Worm (Caenorhabditis elegans): ENCODE measurements around the gene srh-100.

srh-100 gene

DNA sequence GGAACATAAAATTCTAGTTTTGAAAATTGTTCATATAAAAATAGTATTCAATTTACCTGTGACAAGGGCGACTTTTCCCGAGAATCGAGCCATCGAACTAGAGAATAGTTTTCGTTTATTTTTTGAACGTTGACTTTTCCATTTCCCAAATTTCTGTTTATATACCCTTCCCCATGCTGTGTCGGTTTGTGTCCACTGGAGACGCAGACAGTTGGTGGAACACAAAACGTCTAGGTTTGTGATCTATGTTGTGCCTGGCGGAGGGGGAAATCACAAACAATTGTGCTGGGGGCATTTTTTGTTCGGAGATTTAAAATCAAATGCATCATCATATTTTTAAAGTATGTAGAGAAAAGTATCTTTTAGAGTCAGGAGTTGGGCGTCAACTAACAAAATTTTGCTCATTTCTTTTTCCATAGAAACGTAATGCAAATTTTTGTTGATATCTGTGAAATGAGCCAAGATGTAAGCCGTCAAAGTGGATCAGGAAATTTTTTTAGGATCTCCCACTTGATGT lies 29.2 kb upstream of the srh-100 start, which contains the start of gene nta-1:
Gene nta-1, minus strand, starts transcription at position 131 of the 517 bp plus-strand sequence.
- no peak for TF ChIP-seq T22C8.4 (GFP tag; IDR thresholded peaks at IDR 0.05)
- no peak for TF ChIP-seq ztf-23 (GFP tag; IDR thresholded peaks at IDR 0.05)
- no peak for TF ChIP-seq med-1 (GFP tag; optimal IDR thresholded peaks at IDR 0.05; ENCODE audit: insufficient read depth)
- TF ChIP-seq ref-1 (GFP tag; conservative IDR thresholded peaks at IDR 0.05), result no peak
- TF ChIP-seq tab-1 (GFP tag; IDR thresholded peaks at IDR 0.05), result no peak
- no peak for TF ChIP-seq klf-2 (GFP tag; conservative IDR thresholded peaks at IDR 0.05)
- no peak for TF ChIP-seq flt-1 (GFP tag; IDR thresholded peaks at IDR 0.05)

- no peak for TF ChIP-seq T22C8.4 (GFP tag; IDR thresholded peaks at IDR 0.05)
- TF ChIP-seq ztf-29 (GFP tag; IDR thresholded peaks at IDR 0.05), result no peak
- TF ChIP-seq cog-1 (tag; optimal IDR thresholded peaks at IDR 0.05), result no peak
- TF ChIP-seq tab-1 (GFP tag; IDR thresholded peaks at IDR 0.05), result no peak
- no peak for TF ChIP-seq ref-1 (GFP tag; conservative IDR thresholded peaks at IDR 0.05)
- no peak for TF ChIP-seq flt-1 (GFP tag; IDR thresholded peaks at IDR 0.05)
- TF ChIP-seq klf-2 (GFP tag; conservative IDR thresholded peaks at IDR 0.05), result no peak
- TF ChIP-seq ztf-23 (GFP tag; IDR thresholded peaks at IDR 0.05), result no peak
- TF ChIP-seq med-1 (GFP tag; optimal IDR thresholded peaks at IDR 0.05; ENCODE audit: insufficient read depth), result no peak
Observed at ce11 chrII:3741584-3741983, 27.1 kb upstream of the srh-100 start, which contains the start of gene F12E12.1. F12E12.1 (plus strand) TSS chrII:3741884.

DNA sequence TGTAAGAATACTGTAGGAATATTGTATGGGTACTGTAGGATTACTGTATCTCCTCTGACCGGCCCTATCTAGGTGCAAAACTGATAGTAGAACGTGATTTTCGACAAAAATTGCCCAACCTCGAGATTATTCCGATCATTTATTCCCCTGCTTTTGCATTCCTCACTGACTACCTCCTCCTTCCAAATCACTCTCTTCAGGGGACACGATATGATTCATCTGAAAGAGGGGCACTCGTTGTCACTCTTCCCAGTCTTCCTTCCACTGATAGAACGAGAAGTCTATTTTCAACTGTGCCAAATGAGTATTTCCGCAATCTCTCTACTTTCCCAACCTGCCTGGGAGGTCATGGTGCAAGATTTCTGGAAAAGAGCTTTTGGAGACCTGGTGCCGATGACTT lies 25.2 kb upstream of the srh-100 start, which contains the start of gene F12E12.2:
Gene F12E12.2, plus strand, starts transcription at position 301 of the 400 bp plus-strand sequence.
- TF ChIP-seq tab-1 (GFP tag; IDR thresholded peaks at IDR 0.05), result no peak
- TF ChIP-seq ztf-23 (GFP tag; IDR thresholded peaks at IDR 0.05), result no peak
- no peak for TF ChIP-seq flt-1 (GFP tag; IDR thresholded peaks at IDR 0.05)

DNA sequence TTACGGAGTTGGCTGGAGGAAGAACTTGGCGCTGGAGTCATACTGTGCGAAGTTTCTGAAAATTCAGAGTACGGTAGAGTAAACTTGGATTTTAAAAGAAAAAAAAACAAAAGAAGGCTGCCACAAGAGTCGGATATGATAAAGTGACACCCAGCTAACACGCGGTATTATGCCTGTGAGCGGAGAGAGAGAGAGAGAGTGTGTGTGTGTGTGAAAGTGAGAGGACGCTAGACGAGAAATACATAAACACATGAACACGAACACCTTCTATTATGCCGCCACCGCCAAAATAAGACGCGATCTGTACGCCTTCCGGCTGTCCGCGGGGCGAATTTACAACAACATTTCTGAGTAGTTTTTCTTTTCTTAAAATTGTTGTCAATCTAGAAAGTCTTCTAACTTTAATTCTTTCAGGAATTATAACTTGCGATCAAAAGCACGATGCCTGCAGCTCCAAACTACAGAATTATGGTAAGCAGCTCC lies 22.4 kb upstream of the srh-100 start, which contains the start of gene F12E12.6:
Gene F12E12.6, minus strand, starts transcription at position 51 of the 483 bp plus-strand sequence.
- TF ChIP-seq ztf-29 (GFP tag; IDR thresholded peaks at IDR 0.05) (no peak), ref-1 (GFP tag; conservative IDR thresholded peaks at IDR 0.05) (no peak), med-1 (GFP tag; optimal IDR thresholded peaks at IDR 0.05; ENCODE audit: insufficient read depth) (no peak), tab-1 (GFP tag; IDR thresholded peaks at IDR 0.05) (no peak), flt-1 (GFP tag; IDR thresholded peaks at IDR 0.05) (no peak), cog-1 (tag; optimal IDR thresholded peaks at IDR 0.05) (no peak), T22C8.4 (GFP tag; IDR thresholded peaks at IDR 0.05) (no peak), ztf-23 (GFP tag; IDR thresholded peaks at IDR 0.05) (no peak), klf-2 (GFP tag; conservative IDR thresholded peaks at IDR 0.05) (no peak)

ce11 chrII:3731723-3732122 lies 17.2 kb upstream of the srh-100 start, which contains the start of the genes sdz-12 and bath-31:
sdz-12 (minus strand) TSS chrII:3731823.
bath-31 (plus strand) TSS chrII:3731973.
- TF ChIP-seq ztf-23 (GFP tag; IDR thresholded peaks at IDR 0.05) (no peak), med-1 (GFP tag; optimal IDR thresholded peaks at IDR 0.05; ENCODE audit: insufficient read depth) (no peak), ztf-29 (GFP tag; IDR thresholded peaks at IDR 0.05) (no peak), flt-1 (GFP tag; IDR thresholded peaks at IDR 0.05) (no peak), ref-1 (GFP tag; conservative IDR thresholded peaks at IDR 0.05) (no peak), cog-1 (tag; optimal IDR thresholded peaks at IDR 0.05) (no peak), tab-1 (GFP tag; IDR thresholded peaks at IDR 0.05) (no peak), klf-2 (GFP tag; conservative IDR thresholded peaks at IDR 0.05) (no peak), T22C8.4 (GFP tag; IDR thresholded peaks at IDR 0.05) (no peak)

ce11 chrII:3727996-3728395 lies 13.5 kb upstream of the srh-100 start, which contains the start of gene C46E10.8:
C46E10.8 (minus strand) TSS chrII:3728096.
- TF ChIP-seq ztf-29 (GFP tag; IDR thresholded peaks at IDR 0.05), result no peak
- no peak for TF ChIP-seq cog-1 (tag; optimal IDR thresholded peaks at IDR 0.05)
- TF ChIP-seq med-1 (GFP tag; optimal IDR thresholded peaks at IDR 0.05; ENCODE audit: insufficient read depth), result no peak
- TF ChIP-seq ref-1 (GFP tag; conservative IDR thresholded peaks at IDR 0.05), result no peak
- TF ChIP-seq tab-1 (GFP tag; IDR thresholded peaks at IDR 0.05), result no peak
- TF ChIP-seq klf-2 (GFP tag; conservative IDR thresholded peaks at IDR 0.05), result no peak
- no peak for TF ChIP-seq T22C8.4 (GFP tag; IDR thresholded peaks at IDR 0.05)
- TF ChIP-seq flt-1 (GFP tag; IDR thresholded peaks at IDR 0.05), result no peak
- no peak for TF ChIP-seq ztf-23 (GFP tag; IDR thresholded peaks at IDR 0.05)

ce11 chrII:3724175-3724715 lies 9.8 kb upstream of the srh-100 start, which contains the start of gene C46E10.1:
C46E10.1 (plus strand) TSS chrII:3724225.
- TF ChIP-seq ref-1 (GFP tag; conservative IDR thresholded peaks at IDR 0.05) (no peak), flt-1 (GFP tag; IDR thresholded peaks at IDR 0.05) (no peak), med-1 (GFP tag; optimal IDR thresholded peaks at IDR 0.05; ENCODE audit: insufficient read depth) (no peak), ztf-29 (GFP tag; IDR thresholded peaks at IDR 0.05) (no peak), klf-2 (GFP tag; conservative IDR thresholded peaks at IDR 0.05) (no peak), ztf-23 (GFP tag; IDR thresholded peaks at IDR 0.05) (no peak), cog-1 (tag; optimal IDR thresholded peaks at IDR 0.05) (no peak), T22C8.4 (GFP tag; IDR thresholded peaks at IDR 0.05) (no peak), tab-1 (GFP tag; IDR thresholded peaks at IDR 0.05) (no peak)

- TF ChIP-seq klf-2 (GFP tag; conservative IDR thresholded peaks at IDR 0.05) (no peak), ztf-29 (GFP tag; IDR thresholded peaks at IDR 0.05) (no peak), cog-1 (tag; optimal IDR thresholded peaks at IDR 0.05) (no peak), ztf-23 (GFP tag; IDR thresholded peaks at IDR 0.05) (no peak), tab-1 (GFP tag; IDR thresholded peaks at IDR 0.05) (no peak), ref-1 (GFP tag; conservative IDR thresholded peaks at IDR 0.05) (no peak), flt-1 (GFP tag; IDR thresholded peaks at IDR 0.05) (no peak), med-1 (GFP tag; optimal IDR thresholded peaks at IDR 0.05; ENCODE audit: insufficient read depth) (no peak), T22C8.4 (GFP tag; IDR thresholded peaks at IDR 0.05) (no peak)
Observed at ce11 chrII:3721016-3721415, 6.5 kb upstream of the srh-100 start, which contains the start of gene C46E10.3. C46E10.3 (plus strand) TSS chrII:3721316.

DNA sequence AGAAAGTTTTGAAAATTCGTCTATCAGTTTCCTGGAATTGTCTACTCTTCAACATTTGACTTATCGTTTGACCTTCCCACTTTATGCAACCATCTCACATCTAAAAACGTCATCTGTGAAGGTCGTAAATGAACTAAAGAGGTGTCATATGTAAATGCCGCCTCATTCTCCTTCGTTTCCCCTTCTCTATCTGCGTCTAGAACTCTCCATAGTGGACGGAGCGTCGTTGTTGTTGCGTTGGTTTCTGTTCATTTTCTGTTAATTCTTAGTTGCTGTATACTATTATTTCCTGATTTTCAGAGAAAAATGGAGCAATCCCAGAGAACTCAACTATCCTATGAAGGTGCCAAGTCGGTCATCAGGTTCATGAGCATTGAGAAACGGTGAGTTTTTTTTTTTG lies 2.5 kb upstream of the srh-100 start, which contains the start of gene fbxc-52:
Gene fbxc-52, plus strand, starts transcription at position 301 of the 400 bp plus-strand sequence.
- TF ChIP-seq cog-1 (tag; optimal IDR thresholded peaks at IDR 0.05) (no peak), flt-1 (GFP tag; IDR thresholded peaks at IDR 0.05) (no peak), T22C8.4 (GFP tag; IDR thresholded peaks at IDR 0.05) (no peak), ztf-23 (GFP tag; IDR thresholded peaks at IDR 0.05) (no peak), med-1 (GFP tag; optimal IDR thresholded peaks at IDR 0.05; ENCODE audit: insufficient read depth) (no peak), tab-1 (GFP tag; IDR thresholded peaks at IDR 0.05) (no peak), klf-2 (GFP tag; conservative IDR thresholded peaks at IDR 0.05) (no peak), ztf-29 (GFP tag; IDR thresholded peaks at IDR 0.05) (no peak), ref-1 (GFP tag; conservative IDR thresholded peaks at IDR 0.05) (no peak)

Measured in whole organism, midembryonic.